Worm (Caenorhabditis elegans) whole organism, young adult: Measurements from ENCODE around the gene chtb-2.

Source experiments
- B0035.1 ChIP-seq: sonication (generic microtip); optimal IDR thresholded peaks from 2 replicates; lab custom pipeline; 2016; ENCODE audit warnings: missing genetic modification characterization, mild to moderate bottlenecking, missing compliant biosample characterization, missing genotype, missing genetic modification reagents
- C06A6.2 ChIP-seq: fragments of 200-800 bp; sonication (Bioruptor generic); conservative IDR thresholded peaks from 2 replicates; pipeline ENCODE4 v1.3.6; 2022; ENCODE audit warnings: missing genetic modification characterization, missing compliant biosample characterization
- D2030.7 ChIP-seq: fragments of 200-800 bp; sonication (Bioruptor generic); IDR thresholded peaks from 2 replicates; pipeline ENCODE4 v1.3.6; 2022; ENCODE audit warnings: missing genetic modification reagents, missing genetic modification characterization, missing compliant biosample characterization
- F33H1.4 ChIP-seq: fragments of 200-800 bp; sonication (Bioruptor generic); IDR thresholded peaks from 2 replicates; pipeline ENCODE4 v1.3.6; 2022; ENCODE audit warnings: missing genetic modification reagents, missing genetic modification characterization, missing compliant biosample characterization
- F39B2.1 ChIP-seq: fragments of 200-800 bp; sonication (Bioruptor generic); IDR thresholded peaks from 2 replicates; pipeline ENCODE4 v1.3.6; 2022; ENCODE audit warnings: missing genetic modification reagents, missing genetic modification characterization, missing compliant biosample characterization
- T07F8.4 ChIP-seq: sonication (generic microtip); optimal IDR thresholded peaks from 2 replicates; lab custom pipeline; 2016; ENCODE audit warnings: mild to moderate bottlenecking, missing genetic modification characterization, moderate library complexity, missing compliant biosample characterization
- T26A5.8 ChIP-seq: sonication (generic microtip); optimal IDR thresholded peaks from 2 replicates; lab custom pipeline; 2016; ENCODE audit warnings: missing genetic modification characterization, missing compliant biosample characterization
- Y56A3A.18 ChIP-seq: fragments of 200-800 bp; sonication (Bioruptor generic); IDR thresholded peaks from 2 replicates; pipeline ENCODE4 v1.3.6; 2022; ENCODE audit warnings: missing genetic modification reagents, missing genetic modification characterization, missing compliant biosample characterization
- ZK185.1 ChIP-seq: sonication (generic microtip); optimal IDR thresholded peaks from 2 replicates; lab custom pipeline; 2016; ENCODE audit warnings: mild to moderate bottlenecking, missing genetic modification characterization, missing compliant biosample characterization; ENCODE audit not compliant: poor library complexity, severe bottlenecking
- aptf-2 ChIP-seq: fragments of 200-800 bp; sonication (Bioruptor generic); conservative IDR thresholded peaks from 2 replicates; pipeline ENCODE4 v1.3.6; 2022; ENCODE audit warnings: missing genetic modification reagents, missing genetic modification characterization, missing compliant biosample characterization
- aptf-3 ChIP-seq: fragments of 200-800 bp; sonication (Bioruptor generic); IDR thresholded peaks from 2 replicates; pipeline ENCODE4 v1.3.6; 2022; ENCODE audit warnings: missing genetic modification characterization, missing compliant biosample characterization
- bed-2 ChIP-seq: fragments of 200-800 bp; sonication (Bioruptor generic); IDR thresholded peaks from 2 replicates; pipeline ENCODE4 v1.3.6; 2022; ENCODE audit warnings: missing genetic modification reagents, missing genetic modification characterization, missing compliant biosample characterization
- ccch-3 ChIP-seq: fragments of 200-800 bp; sonication (Bioruptor generic); optimal IDR thresholded peaks from 2 replicates; lab custom pipeline; 2018; ENCODE audit warnings: mild to moderate bottlenecking, missing genetic modification characterization, missing compliant biosample characterization
- ceh-79 ChIP-seq: sonication (generic microtip); optimal IDR thresholded peaks from 2 replicates; lab custom pipeline; 2017; ENCODE audit warnings: mild to moderate bottlenecking, missing genetic modification characterization, missing compliant biosample characterization
- chd-7 ChIP-seq: sonication (generic microtip); optimal IDR thresholded peaks from 2 replicates; lab custom pipeline; 2016; ENCODE audit warnings: mild to moderate bottlenecking, missing genetic modification characterization, moderate library complexity, missing compliant biosample characterization
- efl-1 ChIP-seq: fragments of 150-350 bp; optimal IDR thresholded peaks from 2 replicates; lab custom pipeline; 2014; ENCODE audit warnings: missing biosample characterization, missing genetic modification reagents, missing genetic modification characterization
- egl-18 ChIP-seq: fragments of 200-800 bp; sonication (Bioruptor generic); IDR thresholded peaks from 2 replicates; pipeline ENCODE4 v1.3.6; 2022; ENCODE audit warnings: missing genetic modification reagents, missing genetic modification characterization, missing compliant biosample characterization
- egl-44 ChIP-seq: fragments of 200-800 bp; sonication (Bioruptor generic); IDR thresholded peaks from 2 replicates; pipeline ENCODE4 v1.3.6; 2022; ENCODE audit warnings: missing genetic modification reagents, missing genetic modification characterization, missing compliant biosample characterization
- ekl-4 ChIP-seq: fragments of 200-800 bp; sonication (Bioruptor generic); IDR thresholded peaks from 2 replicates; pipeline ENCODE4 v1.3.6; 2022; ENCODE audit warnings: missing genetic modification reagents, missing genetic modification characterization, missing compliant biosample characterization
- gei-17 ChIP-seq: fragments of 200-800 bp; sonication (Bioruptor generic); optimal IDR thresholded peaks from 2 replicates; lab custom pipeline; 2018; ENCODE audit warnings: mild to moderate bottlenecking, missing genetic modification characterization, missing compliant biosample characterization
- hmg-1.2 ChIP-seq: fragments of 200-800 bp; sonication (Bioruptor generic); IDR thresholded peaks from 2 replicates; pipeline ENCODE4 v1.3.6; 2022; ENCODE audit warnings: missing genetic modification reagents, missing genetic modification characterization, missing compliant biosample characterization
- lin-40 ChIP-seq: sonication (generic microtip); optimal IDR thresholded peaks from 2 replicates; lab custom pipeline; 2016; ENCODE audit warnings: missing genetic modification characterization, mild to moderate bottlenecking, missing compliant biosample characterization, missing genotype, missing genetic modification reagents
- lin-54 ChIP-seq: fragments of 200-800 bp; sonication (Bioruptor generic); optimal IDR thresholded peaks from 2 replicates; lab custom pipeline; 2018; ENCODE audit warnings: mild to moderate bottlenecking, missing genetic modification characterization, missing compliant biosample characterization
- lir-1 ChIP-seq: fragments of 200-800 bp; sonication (Bioruptor generic); conservative IDR thresholded peaks from 2 replicates; pipeline ENCODE4 v1.3.6; 2022; ENCODE audit warnings: missing genetic modification reagents, missing genetic modification characterization, missing compliant biosample characterization
- lsl-1 ChIP-seq: fragments of 200-800 bp; sonication (Bioruptor generic); optimal IDR thresholded peaks from 2 replicates; lab custom pipeline; 2018; ENCODE audit warnings: mild to moderate bottlenecking, missing genetic modification characterization, moderate library complexity, missing compliant biosample characterization
- madf-10 ChIP-seq: sonication (generic microtip); optimal IDR thresholded peaks from 2 replicates; lab custom pipeline; 2016; ENCODE audit warnings: mild to moderate bottlenecking, missing genetic modification characterization, missing compliant biosample characterization
- madf-6 ChIP-seq: fragments of 200-800 bp; sonication (Bioruptor generic); IDR thresholded peaks from 2 replicates; pipeline ENCODE4 v1.3.6; 2022; ENCODE audit warnings: missing genetic modification reagents, missing genetic modification characterization, missing compliant biosample characterization
- madf-8 ChIP-seq: fragments of 200-800 bp; sonication (Bioruptor generic); conservative IDR thresholded peaks from 2 replicates; pipeline ENCODE4 v1.3.6; 2022; ENCODE audit warnings: missing genetic modification reagents, missing genetic modification characterization, missing compliant biosample characterization
- mcd-1 ChIP-seq: fragments of 200-800 bp; sonication (Bioruptor generic); IDR thresholded peaks from 2 replicates; pipeline ENCODE4 v1.3.6; 2022; ENCODE audit warnings: missing genetic modification reagents, missing genetic modification characterization, missing compliant biosample characterization
- mel-28 ChIP-seq: sonication (generic microtip); optimal IDR thresholded peaks from 2 replicates; lab custom pipeline; 2016; ENCODE audit warnings: borderline replicate concordance, mild to moderate bottlenecking, missing genetic modification characterization, missing compliant biosample characterization
- nfya-2 ChIP-seq: fragments of 200-800 bp; sonication (Bioruptor generic); IDR thresholded peaks from 2 replicates; pipeline ENCODE4 v1.3.6; 2022; ENCODE audit warnings: missing genetic modification reagents, missing genetic modification characterization, missing compliant biosample characterization
- nfyb-1 ChIP-seq: fragments of 200-800 bp; sonication (Bioruptor generic); IDR thresholded peaks from 2 replicates; pipeline ENCODE4 v1.3.6; 2022; ENCODE audit warnings: missing genetic modification reagents, missing genetic modification characterization, missing compliant biosample characterization
- nhr-120 ChIP-seq: fragments of 200-800 bp; sonication (Bioruptor generic); IDR thresholded peaks from 2 replicates; pipeline ENCODE4 v1.3.6; 2022; ENCODE audit warnings: missing genetic modification characterization, missing compliant biosample characterization
- nhr-179 ChIP-seq: sonication (generic microtip); optimal IDR thresholded peaks from 2 replicates; lab custom pipeline; 2016; ENCODE audit warnings: mild to moderate bottlenecking, missing genetic modification characterization, missing compliant biosample characterization
- nhr-27 ChIP-seq: fragments of 200-800 bp; sonication (Bioruptor generic); optimal IDR thresholded peaks from 2 replicates; lab custom pipeline; 2018; ENCODE audit warnings: mild to moderate bottlenecking, missing genetic modification characterization, moderate library complexity, missing compliant biosample characterization
- rec-8 ChIP-seq, 2 experiments: sonication (generic microtip); optimal IDR thresholded peaks; 2 replicates each; lab custom pipeline; 2016; ENCODE audit warnings: mild to moderate bottlenecking in 2 of 2, missing genetic modification characterization in 2 of 2, missing genetic modification reagents in 2 of 2, missing genotype in 2 of 2, missing biosample characterization in 1 of 2, missing compliant biosample characterization in 1 of 2, moderate library complexity in 1 of 2
- rpc-1 ChIP-seq, 2 experiments: fragments of 150-350 bp in 1 of 2; sonication (generic microtip) in 1 of 2; optimal IDR thresholded peaks; 2 replicates each; lab custom pipeline; 2014 to 2018; ENCODE audit warnings: missing biosample characterization in 1 of 2, missing genetic modification characterization in 1 of 2, missing genetic modification reagents in 1 of 2, missing genotype in 1 of 2
- sea-2 ChIP-seq: fragments of 200-800 bp; sonication (Bioruptor generic); IDR thresholded peaks from 2 replicates; pipeline ENCODE4 v1.3.6; 2022; ENCODE audit warnings: missing genetic modification characterization, missing compliant biosample characterization
- snpc-1.1 ChIP-seq: sonication (generic microtip); optimal IDR thresholded peaks from 2 replicates; lab custom pipeline; 2017; ENCODE audit warnings: missing genetic modification characterization, mild to moderate bottlenecking, missing compliant biosample characterization, antibody characterized with exemption, moderate library complexity, missing genotype, missing genetic modification reagents; ENCODE audit not compliant: insufficient read depth
- snpc-4 ChIP-seq, 5 experiments: fragments of 150-350 bp in 1 of 5; sonication (generic microtip) in 4 of 5; optimal IDR thresholded peaks; 2 replicates each; lab custom pipeline; 2014 to 2018; ENCODE audit warnings: missing genetic modification characterization in 5 of 5, missing biosample characterization in 3 of 5, antibody characterized with exemption in 2 of 5, mild to moderate bottlenecking in 2 of 5, missing compliant biosample characterization in 2 of 5, missing genotype in 2 of 5, moderate library complexity in 2 of 5, missing genetic modification reagents in 1 of 5
- tlf-1 ChIP-seq: fragments of 200-800 bp; sonication (Bioruptor generic); optimal IDR thresholded peaks from 2 replicates; lab custom pipeline; 2018; ENCODE audit warnings: mild to moderate bottlenecking, missing genetic modification characterization, missing compliant biosample characterization
- xnd-1 ChIP-seq: sonication (generic microtip); optimal IDR thresholded peaks from 2 replicates; lab custom pipeline; 2016; ENCODE audit warnings: missing genotype, missing genetic modification reagents, missing genetic modification characterization, missing compliant biosample characterization
- ztf-26 ChIP-seq: sonication (generic microtip); optimal IDR thresholded peaks from 2 replicates; lab custom pipeline; 2017; ENCODE audit warnings: missing genetic modification characterization, missing compliant biosample characterization
- ztf-28 ChIP-seq: fragments of 200-800 bp; sonication (Bioruptor generic); IDR thresholded peaks from 2 replicates; pipeline ENCODE4 v1.3.6; 2022; ENCODE audit warnings: missing genetic modification reagents, missing genetic modification characterization, missing compliant biosample characterization

chtb-2 gene

ce11 chrIII:6464913-6465312 is 18.1 kb upstream of the chtb-2 start, which contains the start of gene nduf-2.2:
Gene nduf-2.2, plus strand, starts transcription at chrIII:6465222.
- TF ChIP-seq xnd-1 (tag; lab: Kevin White, UChicago): peak; percentile 23
- TF ChIP-seq efl-1 (GFP tag; lab: Kevin White, UChicago): peak; percentile 6
- no peak for TF ChIP-seq snpc-4 (GFP tag; optimal IDR thresholded peaks at IDR 0.05; lab: Kevin White, UChicago)
- no peak for TF ChIP-seq snpc-4 (tag; optimal IDR thresholded peaks at IDR 0.05; lab: Kevin White, UChicago)
- TF ChIP-seq nfya-2: no peak
- TF ChIP-seq lin-54 (GFP tag; lab: Kevin White, UChicago): peak; percentile 24
- TF ChIP-seq lir-1 (GFP tag; lab: Robert Waterston, UW): no peak
- TF ChIP-seq F33H1.4: peak; percentile 84
- no peak for TF ChIP-seq nfyb-1
- TF ChIP-seq rec-8 (tag; optimal IDR thresholded peaks at IDR 0.05; lab: Kevin White, UChicago): no peak
- TF ChIP-seq madf-6 (GFP tag; lab: Robert Waterston, UW): peak; percentile 67
- no peak for TF ChIP-seq T26A5.8 (tag; lab: Kevin White, UChicago)
- no peak for TF ChIP-seq ccch-3
- peak; percentile 85 for TF ChIP-seq lsl-1 (GFP tag; lab: Kevin White, UChicago)
- TF ChIP-seq tlf-1: no peak
- no peak for TF ChIP-seq F39B2.1
- TF ChIP-seq gei-17: no peak
- no peak for TF ChIP-seq lin-40 (tag; lab: Kevin White, UChicago)
- TF ChIP-seq T07F8.4 (tag; lab: Kevin White, UChicago): no peak
- no peak for TF ChIP-seq Y56A3A.18 (GFP tag; lab: Robert Waterston, UW)
- no peak for TF ChIP-seq rpc-1 (optimal IDR thresholded peaks at IDR 0.05; lab: Kevin White, UChicago)
- TF ChIP-seq rpc-1 (tag; optimal IDR thresholded peaks at IDR 0.05; lab: Kevin White, UChicago): no peak
- TF ChIP-seq snpc-1.1 (tag; lab: Kevin White, UChicago): no peak
- TF ChIP-seq D2030.7: 0 out of 2 replicates have a peak, but pooled peaks have one; percentile 15
- TF ChIP-seq ZK185.1 (tag; lab: Kevin White, UChicago): no peak
- TF ChIP-seq C06A6.2 (GFP tag; lab: Robert Waterston, UW): no peak
- TF ChIP-seq chd-7: no peak
- no peak for TF ChIP-seq mcd-1 (GFP tag; lab: Robert Waterston, UW)
- no peak for TF ChIP-seq sea-2 (GFP tag; lab: Robert Waterston, UW)
- no peak for TF ChIP-seq mel-28 (tag; lab: Kevin White, UChicago)
- no peak for TF ChIP-seq aptf-2
- TF ChIP-seq nhr-27 (tag; lab: Kevin White, UChicago): no peak
- no peak; the same call in 1 of the 2 replicates for TF ChIP-seq madf-8 (GFP tag; lab: Robert Waterston, UW)
- no peak for TF ChIP-seq ztf-28
- TF ChIP-seq egl-44 (GFP tag; lab: Robert Waterston, UW): no peak
- no peak for TF ChIP-seq madf-10 (tag; lab: Kevin White, UChicago)
- no peak for TF ChIP-seq aptf-3 (GFP tag; lab: Robert Waterston, UW)
- TF ChIP-seq hmg-1.2: no peak
- TF ChIP-seq ztf-26 (tag; lab: Kevin White, UChicago): no peak
- no peak for TF ChIP-seq egl-18 (GFP tag; lab: Robert Waterston, UW)
- TF ChIP-seq ceh-79 (tag; lab: Kevin White, UChicago): no peak
- TF ChIP-seq nhr-120 (GFP tag; lab: Robert Waterston, UW): no peak
- TF ChIP-seq ekl-4 (GFP tag; lab: Robert Waterston, UW): no peak
- TF ChIP-seq B0035.1 (tag; lab: Kevin White, UChicago): no peak
- TF ChIP-seq bed-2 (GFP tag; lab: Robert Waterston, UW): no peak
- TF ChIP-seq nhr-179: no peak
